Fruit fly (Drosophila melanogaster) whole organism, pupa: ENCODE data around the gene Tbc1d22.
A peak's percentile ranks its signal among the peaks of the same experiment; 100 is the strongest.

Experiments used
- CG10348 ChIP-seq: fragments of 200-800 bp; sonication (Bioruptor generic); IDR thresholded peaks from 2 replicates; pipeline ENCODE4 v1.3.6; 2022; ENCODE audit warnings: missing biosample characterization, missing genetic modification characterization
- CG12605 ChIP-seq: fragments of 200-800 bp; sonication (Bioruptor generic); IDR thresholded peaks from 2 replicates; pipeline ENCODE4 v1.3.6; 2022; ENCODE audit warnings: missing biosample characterization, missing genetic modification characterization
- CG13204 ChIP-seq: fragments of 200-800 bp; sonication (Bioruptor generic); optimal IDR thresholded peaks from 2 replicates; lab custom pipeline; 2018; ENCODE audit warnings: missing biosample characterization, mild to moderate bottlenecking, missing genetic modification characterization, moderate library complexity
- CG14655 ChIP-seq: fragments of 200-800 bp; sonication (Bioruptor generic); optimal IDR thresholded peaks from 3 replicates; lab custom pipeline; 2017; ENCODE audit warnings: mild to moderate bottlenecking, missing biosample characterization, missing genetic modification reagents, missing genetic modification characterization
- CG15710 ChIP-seq: fragments of 200-800 bp; sonication (Bioruptor generic); optimal IDR thresholded peaks from 2 replicates; lab custom pipeline; 2018; ENCODE audit warnings: missing biosample characterization, mild to moderate bottlenecking, missing genetic modification characterization, moderate library complexity
- CG17806 ChIP-seq: fragments of 200-800 bp; sonication (Bioruptor generic); optimal IDR thresholded peaks from 2 replicates; lab custom pipeline; 2018; ENCODE audit warnings: missing biosample characterization, mild to moderate bottlenecking, missing genetic modification characterization, moderate library complexity
- CG32121 ChIP-seq: fragments of 200-800 bp; sonication (Bioruptor generic); IDR thresholded peaks from 2 replicates; pipeline ENCODE4 v1.3.6; 2022; ENCODE audit warnings: missing biosample characterization, missing genetic modification characterization
- CG34367 ChIP-seq: fragments of 200-800 bp; sonication (Bioruptor generic); optimal IDR thresholded peaks from 2 replicates; lab custom pipeline; 2018; ENCODE audit warnings: missing biosample characterization, mild to moderate bottlenecking, missing genetic modification characterization
- CG4496 ChIP-seq: fragments of 200-800 bp; sonication (Bioruptor generic); IDR thresholded peaks from 3 replicates; pipeline ENCODE4 v1.3.6; 2022; ENCODE audit warnings: missing biosample characterization, missing genetic modification characterization
- CG8159 ChIP-seq: fragments of 200-800 bp; sonication (Bioruptor generic); optimal IDR thresholded peaks from 3 replicates; lab custom pipeline; 2018; ENCODE audit warnings: missing biosample characterization, mild to moderate bottlenecking, missing genetic modification characterization, moderate library complexity
- CG8301 ChIP-seq: fragments of 200-800 bp; sonication (Bioruptor generic); optimal IDR thresholded peaks from 2 replicates; lab custom pipeline; 2018; ENCODE audit warnings: missing biosample characterization, mild to moderate bottlenecking, missing genetic modification characterization
- CG9948 ChIP-seq: fragments of 200-800 bp; sonication (Bioruptor generic); optimal IDR thresholded peaks from 2 replicates; lab custom pipeline; 2018; ENCODE audit warnings: missing biosample characterization, mild to moderate bottlenecking, missing genetic modification characterization, moderate library complexity
- D1 ChIP-seq: fragments of 200-800 bp; sonication (Bioruptor generic); optimal IDR thresholded peaks from 2 replicates; lab custom pipeline; 2018; ENCODE audit warnings: missing biosample characterization, mild to moderate bottlenecking, missing genetic modification characterization, moderate library complexity
- EcR ChIP-seq: fragments of 200-800 bp; sonication (Bioruptor generic); optimal IDR thresholded peaks from 3 replicates; lab custom pipeline; 2019; ENCODE audit warnings: missing biosample characterization, missing genetic modification characterization, mild to moderate bottlenecking, moderate library complexity, missing genetic modification reagents
- Ets98B ChIP-seq: fragments of 200-800 bp; sonication (Bioruptor generic); IDR thresholded peaks from 2 replicates; pipeline ENCODE4 v1.3.6; 2022; ENCODE audit warnings: missing biosample characterization, missing genetic modification characterization
- Pif1A ChIP-seq: fragments of 200-800 bp; sonication (Bioruptor generic); optimal IDR thresholded peaks from 3 replicates; lab custom pipeline; 2016; ENCODE audit warnings: missing biosample characterization, missing genetic modification characterization
- Pif1B ChIP-seq: fragments of 200-800 bp; sonication (Bioruptor generic); optimal IDR thresholded peaks from 3 replicates; lab custom pipeline; 2016; ENCODE audit warnings: missing biosample characterization, missing genetic modification characterization
- Snoo ChIP-seq: fragments of 200-800 bp; sonication (Bioruptor generic); optimal IDR thresholded peaks from 3 replicates; lab custom pipeline; 2017; ENCODE audit warnings: missing biosample characterization, mild to moderate bottlenecking, missing genetic modification characterization, inconsistent platforms
- fd96Ca ChIP-seq: fragments of 200-800 bp; sonication (Bioruptor generic); IDR thresholded peaks from 3 replicates; pipeline ENCODE4 v1.3.6; 2022; ENCODE audit warnings: missing biosample characterization, missing genetic modification characterization
- gl ChIP-seq: fragments of 200-800 bp; sonication (Bioruptor generic); optimal IDR thresholded peaks from 2 replicates; lab custom pipeline; 2018; ENCODE audit warnings: missing biosample characterization, mild to moderate bottlenecking, missing genetic modification characterization
- rn ChIP-seq: fragments of 200-800 bp; sonication (Bioruptor generic); IDR thresholded peaks from 2 replicates; pipeline ENCODE4 v1.3.6; 2022; ENCODE audit warnings: missing biosample characterization, missing genetic modification characterization

Tbc1d22 gene

dm6 chr3R:21102477-21102876 lies 478 bp downstream of the Tbc1d22 start:
- TF ChIP-seq CG34367, result no peak
- TF ChIP-seq, all 21 proteins: peak for 0

- TF ChIP-seq CG13204 (GFP tag; lab: Kevin White, UChicago) (no peak), Pif1A (GFP tag; lab: Kevin White, UChicago) (no peak), CG10348 (GFP tag; lab: Robert Waterston, UW) (no peak), CG17806 (peak; percentile 6), Pif1B (GFP tag; lab: Kevin White, UChicago) (no peak), gl (tag; lab: Kevin White, UChicago) (no peak), rn (GFP tag; lab: Robert Waterston, UW) (no peak), CG4496 (GFP tag; lab: Robert Waterston, UW) (peak; percentile 63; the same call in 1 of the 3 replicates), D1 (no peak), fd96Ca (GFP tag; lab: Robert Waterston, UW) (peak; percentile 66), Snoo (tag; lab: Kevin White, UChicago) (no peak), CG15710 (tag; lab: Kevin White, UChicago) (peak; percentile 47), CG8301 (tag; lab: Kevin White, UChicago) (no peak), CG34367 (peak; percentile 27), CG8159 (tag; lab: Kevin White, UChicago) (no peak), CG14655 (GFP tag; lab: Kevin White, UChicago) (no peak), Ets98B (GFP tag; lab: Robert Waterston, UW) (peak; percentile 58), EcR (no peak), CG12605 (GFP tag; lab: Robert Waterston, UW) (peak; percentile 27; the same call in 1 of the 2 replicates), CG9948 (tag; lab: Kevin White, UChicago) (peak; percentile 30), CG32121 (peak; percentile 52)
Measured at dm6 chr3R:21107907-21108591, 6.0 kb downstream of the Tbc1d22 start, which contains the start of the genes Sec15 and rtet. TSS of gene Sec15 (minus strand) at chr3R:21107972. TSS of gene rtet (plus strand) at chr3R:21108446.

dm6 chr3R:21109712-21110111 lies 7.7 kb downstream of the Tbc1d22 start:
- TF ChIP-seq Snoo (tag; lab: Kevin White, UChicago) (no peak), Pif1B (GFP tag; lab: Kevin White, UChicago) (no peak), CG32121 (no peak), CG8159 (tag; lab: Kevin White, UChicago) (no peak), CG4496 (GFP tag; lab: Robert Waterston, UW) (no peak), CG17806 (no peak), CG13204 (GFP tag; lab: Kevin White, UChicago) (no peak), D1 (no peak), rn (GFP tag; lab: Robert Waterston, UW) (no peak), fd96Ca (GFP tag; lab: Robert Waterston, UW) (no peak), CG14655 (GFP tag; lab: Kevin White, UChicago) (no peak), CG12605 (GFP tag; lab: Robert Waterston, UW) (no peak), CG34367 (no peak), CG15710 (tag; lab: Kevin White, UChicago) (no peak)

- TF ChIP-seq gl (tag; lab: Kevin White, UChicago), result no peak
- peak; percentile 39 for TF ChIP-seq CG8159 (tag; lab: Kevin White, UChicago)
- no peak for TF ChIP-seq CG12605 (GFP tag; lab: Robert Waterston, UW)
- TF ChIP-seq CG4496 (GFP tag; lab: Robert Waterston, UW), result no peak
- TF ChIP-seq CG9948 (tag; lab: Kevin White, UChicago), result no peak
- TF ChIP-seq Ets98B (GFP tag; lab: Robert Waterston, UW), result no peak
- TF ChIP-seq CG34367, result peak; percentile 12
- no peak for TF ChIP-seq CG32121
- peak; percentile 43 for TF ChIP-seq CG15710 (tag; lab: Kevin White, UChicago)
- TF ChIP-seq Pif1A (GFP tag; lab: Kevin White, UChicago), result no peak
Measured at dm6 chr3R:21111046-21111480, 9.1 kb downstream of the Tbc1d22 start, which contains the start of gene Rab11. TSS of gene Rab11 (plus strand) at chr3R:21111408.

- TF ChIP-seq CG34367 (no peak), fd96Ca (GFP tag; lab: Robert Waterston, UW) (0 out of 3 replicates have a peak, but pooled peaks have one; percentile 57), Pif1B (GFP tag; lab: Kevin White, UChicago) (no peak), CG17806 (peak; percentile 16), Ets98B (GFP tag; lab: Robert Waterston, UW) (peak; percentile 44), CG32121 (0 out of 2 replicates have a peak, but pooled peaks have one; percentile 10), CG9948 (tag; lab: Kevin White, UChicago) (peak; percentile 18), CG8159 (tag; lab: Kevin White, UChicago) (peak; percentile 3), CG14655 (GFP tag; lab: Kevin White, UChicago) (no peak), CG4496 (GFP tag; lab: Robert Waterston, UW) (0 out of 3 replicates have a peak, but pooled peaks have one; percentile 6), CG8301 (tag; lab: Kevin White, UChicago) (peak; percentile 55), CG10348 (GFP tag; lab: Robert Waterston, UW) (no peak), D1 (no peak), EcR (peak; percentile 89)
- TF ChIP-seq, all 21 proteins: peak for 9
Measured at dm6 chr3R:21111964-21112740, 10.2 kb downstream of the Tbc1d22 start.
